Fruit fly (Drosophila melanogaster) whole organism, embryonic: ENCODE results near the gene Rab5.
A peak's percentile ranks its signal among the peaks of the same experiment; 100 is the strongest.

Source experiments
- ATbp ChIP-seq: fragments of 200-800 bp; sonication (Bioruptor generic); optimal IDR thresholded peaks from 2 replicates; lab custom pipeline; 2017; ENCODE audit warnings: missing biosample characterization, mild to moderate bottlenecking, missing genetic modification characterization, missing genetic modification reagents
- Bgb ChIP-seq: fragments of 200-800 bp; sonication (Bioruptor generic); IDR thresholded peaks from 2 replicates; pipeline ENCODE4 v1.3.6; 2022; ENCODE audit warnings: missing biosample characterization, missing genetic modification characterization; ENCODE audit not compliant: partially characterized antibody
- BtbVII ChIP-seq: fragments of 200-800 bp; sonication (Bioruptor generic); optimal IDR thresholded peaks from 3 replicates; lab custom pipeline; 2017; ENCODE audit warnings: missing biosample characterization, mild to moderate bottlenecking, missing genetic modification characterization
- CG12219 ChIP-seq: fragments of 200-800 bp; sonication (Bioruptor generic); optimal IDR thresholded peaks from 3 replicates; lab custom pipeline; 2018; ENCODE audit warnings: missing biosample characterization, mild to moderate bottlenecking, missing genetic modification characterization
- CG12391 ChIP-seq: fragments of 200-800 bp; sonication (Bioruptor generic); optimal IDR thresholded peaks from 3 replicates; lab custom pipeline; 2018; ENCODE audit warnings: missing biosample characterization, mild to moderate bottlenecking, missing genetic modification characterization, moderate library complexity
- CG13123 ChIP-seq: fragments of 200-800 bp; sonication (Bioruptor generic); optimal IDR thresholded peaks from 2 replicates; lab custom pipeline; 2016; ENCODE audit warnings: missing biosample characterization, missing genetic modification characterization
- CG16813 ChIP-seq: fragments of 200-800 bp; sonication (Bioruptor generic); IDR thresholded peaks from 3 replicates; pipeline ENCODE4 v1.3.6; 2022; ENCODE audit warnings: missing biosample characterization, missing genetic modification characterization; ENCODE audit not compliant: partially characterized antibody
- CG17328 ChIP-seq: fragments of 200-800 bp; sonication (Bioruptor generic); IDR thresholded peaks from 2 replicates; pipeline ENCODE4 v1.3.6; 2022; ENCODE audit warnings: missing biosample characterization, missing genetic modification characterization
- CG2120 ChIP-seq: fragments of 200-800 bp; sonication (Bioruptor generic); optimal IDR thresholded peaks from 3 replicates; lab custom pipeline; 2016; ENCODE audit warnings: missing biosample characterization, missing genetic modification characterization
- CG2875 ChIP-seq: fragments of 200-800 bp; sonication (Bioruptor generic); optimal IDR thresholded peaks from 2 replicates; lab custom pipeline; 2017; ENCODE audit warnings: missing biosample characterization, mild to moderate bottlenecking, missing genetic modification characterization, missing genetic modification reagents
- CG33213 ChIP-seq: fragments of 200-800 bp; sonication (Bioruptor generic); optimal IDR thresholded peaks from 3 replicates; lab custom pipeline; 2016; ENCODE audit warnings: missing biosample characterization, missing genetic modification characterization
- CG7372 ChIP-seq: fragments of 200-800 bp; sonication (Bioruptor generic); IDR thresholded peaks from 2 replicates; pipeline ENCODE4 v1.3.6; 2022; ENCODE audit warnings: missing biosample characterization, missing genetic modification characterization
- CG7786 ChIP-seq: fragments of 200-800 bp; sonication (Bioruptor generic); optimal IDR thresholded peaks from 2 replicates; lab custom pipeline; 2016; ENCODE audit warnings: missing biosample characterization, missing genetic modification characterization
- CG8388 ChIP-seq: fragments of 200-800 bp; sonication (Bioruptor generic); optimal IDR thresholded peaks from 2 replicates; lab custom pipeline; 2019; ENCODE audit warnings: missing biosample characterization, mild to moderate bottlenecking, missing genetic modification characterization, moderate library complexity
- CG9817 ChIP-seq: fragments of 200-800 bp; sonication (Bioruptor generic); optimal IDR thresholded peaks from 2 replicates; lab custom pipeline; 2018; ENCODE audit warnings: missing biosample characterization, mild to moderate bottlenecking, missing genetic modification characterization, moderate library complexity
- CoRest ChIP-seq: fragments of 200-800 bp; sonication (Bioruptor generic); optimal IDR thresholded peaks from 3 replicates; lab custom pipeline; 2018; ENCODE audit warnings: missing biosample characterization, mild to moderate bottlenecking, missing genetic modification characterization, moderate library complexity
- Deaf1 ChIP-seq: fragments of 200-800 bp; optimal IDR thresholded peaks from 3 replicates; lab custom pipeline; 2019; ENCODE audit warnings: missing biosample characterization, mild to moderate bottlenecking, missing genetic modification characterization, moderate library complexity
- Dp ChIP-seq: fragments of 200-800 bp; sonication (Bioruptor generic); optimal IDR thresholded peaks from 2 replicates; lab custom pipeline; 2018; ENCODE audit warnings: missing biosample characterization, mild to moderate bottlenecking, missing genetic modification characterization, moderate library complexity
- Drgx ChIP-seq: fragments of 200-800 bp; sonication (Bioruptor generic); IDR thresholded peaks from 2 replicates; pipeline ENCODE4 v1.3.6; 2022; ENCODE audit warnings: missing biosample characterization, missing genetic modification characterization
- Ets97D ChIP-seq: fragments of 200-800 bp; sonication (Bioruptor generic); optimal IDR thresholded peaks from 3 replicates; lab custom pipeline; 2016; ENCODE audit warnings: missing biosample characterization, missing genetic modification characterization
- Fer3 ChIP-seq: fragments of 200-800 bp; sonication (Bioruptor generic); optimal IDR thresholded peaks from 2 replicates; lab custom pipeline; 2018; ENCODE audit warnings: missing biosample characterization, mild to moderate bottlenecking, missing genetic modification characterization, moderate library complexity
- Lhr ChIP-seq: fragments of 200-800 bp; sonication (Bioruptor generic); optimal IDR thresholded peaks from 3 replicates; lab custom pipeline; 2017; ENCODE audit warnings: mild to moderate bottlenecking, missing biosample characterization, missing genetic modification reagents, missing genetic modification characterization
- Lpt ChIP-seq: fragments of >200 bp; optimal IDR thresholded peaks from 2 replicates; lab custom pipeline; 2018; ENCODE audit warnings: missing biosample characterization, missing genetic modification characterization
- MBD-R2 ChIP-seq: fragments of 200-800 bp; sonication (Bioruptor generic); IDR thresholded peaks from 2 replicates; pipeline ENCODE4 v1.3.6; 2022; ENCODE audit warnings: missing biosample characterization, missing genetic modification characterization
- MTF-1 ChIP-seq: fragments of 200-800 bp; sonication (Bioruptor generic); optimal IDR thresholded peaks from 2 replicates; lab custom pipeline; 2018; ENCODE audit warnings: missing biosample characterization, mild to moderate bottlenecking, missing genetic modification characterization, borderline replicate concordance
- Med ChIP-seq: fragments of 200-800 bp; sonication (Bioruptor generic); peaks from one replicate; lab custom pipeline; 2016; ENCODE audit warnings: missing biosample characterization, missing genetic modification characterization, mild to moderate bottlenecking, inconsistent platforms, moderate library complexity
- Meics ChIP-seq: fragments of 200-800 bp; sonication (Bioruptor generic); optimal IDR thresholded peaks from 2 replicates; lab custom pipeline; 2017; ENCODE audit warnings: missing biosample characterization, mild to moderate bottlenecking, missing genetic modification characterization
- Myb ChIP-seq: fragments of 200-800 bp; sonication (Bioruptor generic); optimal IDR thresholded peaks from 2 replicates; lab custom pipeline; 2016; ENCODE audit warnings: missing biosample characterization, missing genetic modification characterization
- Scr ChIP-seq: fragments of 200-800 bp; sonication (Bioruptor generic); IDR thresholded peaks from 2 replicates; pipeline ENCODE4 v1.3.6; 2022; ENCODE audit warnings: missing biosample characterization, missing genetic modification characterization; ENCODE audit not compliant: partially characterized antibody
- Stat92E ChIP-seq, 3 experiments: fragments of >200 bp in 2 of 3; fragments of 200-800 bp in 1 of 3; sonication (Bioruptor generic) in 1 of 3; optimal IDR thresholded peaks; 2 replicates each; lab custom pipeline; 2017 to 2019; ENCODE audit warnings: missing biosample characterization in 3 of 3, missing genetic modification characterization in 3 of 3, mild to moderate bottlenecking in 1 of 3, moderate library complexity in 1 of 3
- aop ChIP-seq: fragments of 200-800 bp; sonication (Bioruptor generic); IDR thresholded peaks from 2 replicates; pipeline ENCODE4 v1.3.6; 2022; ENCODE audit warnings: missing biosample characterization, missing genetic modification characterization
- ap ChIP-seq: fragments of 200-800 bp; sonication (Bioruptor generic); IDR thresholded peaks from 2 replicates; pipeline ENCODE4 v1.3.6; 2022; ENCODE audit warnings: missing biosample characterization, missing genetic modification characterization
- ara ChIP-seq: fragments of 200-800 bp; sonication (Bioruptor generic); IDR thresholded peaks from 2 replicates; pipeline ENCODE4 v1.3.6; 2022; ENCODE audit warnings: missing biosample characterization, missing genetic modification characterization
- dan ChIP-seq: fragments of 200-800 bp; sonication (Bioruptor generic); IDR thresholded peaks from 2 replicates; pipeline ENCODE4 v1.3.6; 2022; ENCODE audit warnings: missing biosample characterization, missing genetic modification characterization
- fd64A ChIP-seq: fragments of 200-800 bp; sonication (Bioruptor generic); optimal IDR thresholded peaks from 3 replicates; lab custom pipeline; 2018; ENCODE audit warnings: missing biosample characterization, mild to moderate bottlenecking, missing genetic modification characterization
- gfzf ChIP-seq: fragments of 200-800 bp; sonication (Bioruptor generic); optimal IDR thresholded peaks from 2 replicates; lab custom pipeline; 2016; ENCODE audit warnings: missing biosample characterization, mild to moderate bottlenecking, missing genetic modification characterization, moderate library complexity
- h ChIP-seq: fragments of >200 bp; optimal IDR thresholded peaks from 2 replicates; lab custom pipeline; 2017
- inv ChIP-seq: fragments of 200-800 bp; sonication (Bioruptor generic); IDR thresholded peaks from 2 replicates; pipeline ENCODE4 v1.3.6; 2022; ENCODE audit warnings: missing biosample characterization, missing genetic modification characterization; ENCODE audit not compliant: partially characterized antibody
- mirr ChIP-seq: fragments of 200-800 bp; sonication (Bioruptor generic); optimal IDR thresholded peaks from 3 replicates; lab custom pipeline; 2018; ENCODE audit warnings: missing biosample characterization, mild to moderate bottlenecking, missing genetic modification characterization
- nau ChIP-seq: fragments of 200-800 bp; sonication (Bioruptor generic); optimal IDR thresholded peaks from 3 replicates; lab custom pipeline; 2017; ENCODE audit warnings: missing biosample characterization, mild to moderate bottlenecking, missing genetic modification characterization, missing genetic modification reagents
- oc ChIP-seq: fragments of 200-800 bp; sonication (Bioruptor generic); optimal IDR thresholded peaks from 2 replicates; lab custom pipeline; 2018; ENCODE audit warnings: missing biosample characterization, mild to moderate bottlenecking, missing genetic modification characterization, moderate library complexity
- org-1 ChIP-seq: fragments of 200-800 bp; sonication (Bioruptor generic); optimal IDR thresholded peaks from 2 replicates; lab custom pipeline; 2017; ENCODE audit warnings: missing biosample characterization, missing genetic modification characterization
- pum ChIP-seq: fragments of 200-800 bp; sonication (Bioruptor generic); optimal IDR thresholded peaks from 2 replicates; lab custom pipeline; 2016; ENCODE audit warnings: missing biosample characterization, missing genetic modification characterization
- row ChIP-seq: fragments of 200-800 bp; sonication (Bioruptor generic); IDR thresholded peaks from 3 replicates; pipeline ENCODE4 v1.3.6; 2022; ENCODE audit warnings: missing biosample characterization, missing genetic modification characterization
- scrt ChIP-seq: fragments of 200-800 bp; sonication (Bioruptor generic); optimal IDR thresholded peaks from 2 replicates; lab custom pipeline; 2018; ENCODE audit warnings: missing biosample characterization, mild to moderate bottlenecking, missing genetic modification characterization, moderate library complexity
- sima ChIP-seq: fragments of 200-800 bp; sonication (Bioruptor generic); optimal IDR thresholded peaks from 2 replicates; lab custom pipeline; 2016; ENCODE audit warnings: missing biosample characterization, missing genetic modification characterization
- tll ChIP-seq, 2 experiments: fragments of 200-800 bp in 1 of 2; fragments of >200 bp in 1 of 2; sonication (Bioruptor generic) in 1 of 2; optimal IDR thresholded peaks; 2 replicates each; lab custom pipeline; 2017 to 2019; ENCODE audit warnings: missing biosample characterization in 2 of 2, missing genetic modification characterization in 2 of 2, mild to moderate bottlenecking in 1 of 2, moderate library complexity in 1 of 2
- trh ChIP-seq: fragments of 200-800 bp; sonication (Bioruptor generic); optimal IDR thresholded peaks from 2 replicates; lab custom pipeline; 2016; ENCODE audit warnings: missing biosample characterization, missing genetic modification characterization
- vvl ChIP-seq: fragments of 200-800 bp; sonication (Bioruptor generic); IDR thresholded peaks from 2 replicates; pipeline ENCODE4 v1.3.6; 2022; ENCODE audit warnings: missing biosample characterization, missing genetic modification characterization
- zen ChIP-seq: fragments of 200-800 bp; sonication (Bioruptor generic); optimal IDR thresholded peaks from 3 replicates; lab custom pipeline; 2018; ENCODE audit warnings: missing biosample characterization, mild to moderate bottlenecking, missing genetic modification characterization, moderate library complexity
- zfh1 ChIP-seq: fragments of 200-800 bp; sonication (Bioruptor generic); IDR thresholded peaks from 3 replicates; pipeline ENCODE4 v1.3.6; 2022; ENCODE audit warnings: missing biosample characterization, missing genetic modification characterization

The Rab5 gene

DNA sequence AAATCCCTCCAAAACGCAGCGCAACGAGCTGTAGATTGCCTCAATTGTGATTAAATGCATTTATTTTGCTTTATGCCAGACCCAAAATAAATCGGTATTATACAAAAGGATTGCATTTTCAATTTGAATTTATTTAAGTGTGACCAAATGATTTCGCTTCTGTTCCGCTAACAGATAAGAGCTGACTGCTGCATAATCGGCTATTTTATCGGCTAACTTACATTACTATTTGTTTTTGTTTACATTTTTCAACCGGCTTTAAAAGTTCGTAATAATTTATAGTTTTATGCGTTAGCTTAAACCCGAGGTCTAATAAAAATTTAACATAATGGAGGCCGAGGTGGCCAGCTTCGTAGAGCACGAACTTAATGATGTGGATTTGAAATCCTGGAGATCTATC lies 17.9 kb upstream of the Rab5 start, which contains the start of gene PIG-Wa (continued):
- TF ChIP-seq CG12219 (no peak), Deaf1 (tag; lab: Kevin White, UChicago) (no peak), CG2120 (GFP tag; lab: Kevin White, UChicago) (no peak), CG9817 (tag; lab: Kevin White, UChicago) (no peak), ATbp (GFP tag; lab: Kevin White, UChicago) (no peak), Drgx (GFP tag; lab: Robert Waterston, UW) (no peak), CG7372 (GFP tag; lab: Robert Waterston, UW) (no peak), gfzf (GFP tag; lab: Kevin White, UChicago) (peak; percentile 71), Meics (GFP tag; lab: Kevin White, UChicago) (no peak), CoRest (peak; percentile 13), ara (GFP tag; lab: Robert Waterston, UW) (no peak), Dp (peak; percentile 91), BtbVII (GFP tag; lab: Kevin White, UChicago) (no peak), sima (GFP tag; lab: Kevin White, UChicago) (no peak), CG33213 (GFP tag; lab: Kevin White, UChicago) (peak; percentile 59), mirr (GFP tag; lab: Kevin White, UChicago) (no peak), zfh1 (GFP tag; lab: Robert Waterston, UW) (0 out of 3 replicates have a peak, but pooled peaks have one; percentile 31), CG12391 (no peak), Lhr (GFP tag; lab: Kevin White, UChicago) (peak; percentile 32), Ets97D (GFP tag; lab: Kevin White, UChicago) (peak; percentile 62), CG7786 (GFP tag; lab: Kevin White, UChicago) (no peak), fd64A (GFP tag; lab: Kevin White, UChicago) (no peak), pum (GFP tag; lab: Kevin White, UChicago) (no peak), Fer3 (tag; lab: Kevin White, UChicago) (no peak), ap (GFP tag; lab: Robert Waterston, UW) (no peak), vvl (GFP tag; lab: Robert Waterston, UW) (peak; percentile 52; the same call in 1 of the 2 replicates), CG17328 (GFP tag; lab: Robert Waterston, UW) (no peak), Myb (GFP tag; lab: Kevin White, UChicago) (peak; percentile 86), h (lab: Kevin White, UChicago) (no peak), Bgb (peak; percentile 56), CG8388 (GFP tag; lab: Kevin White, UChicago) (no peak), aop (GFP tag; lab: Robert Waterston, UW) (no peak), scrt (GFP tag; lab: Kevin White, UChicago) (no peak), Scr (GFP tag; lab: Robert Waterston, UW) (peak; percentile 40; the same call in 1 of the 2 replicates), trh (GFP tag; lab: Kevin White, UChicago) (no peak), tll (GFP tag; optimal IDR thresholded peaks at IDR 0.05; lab: Kevin White, UChicago) (no peak), CG2875 (GFP tag; lab: Kevin White, UChicago) (no peak), Lpt (GFP tag; lab: Kevin White, UChicago) (no peak), dan (GFP tag; lab: Robert Waterston, UW) (no peak), inv (GFP tag; lab: Robert Waterston, UW) (no peak), MBD-R2 (GFP tag; lab: Robert Waterston, UW) (peak; percentile 96), zen (tag; lab: Kevin White, UChicago) (no peak), Stat92E (GFP tag; optimal IDR thresholded peaks at IDR 0.05; lab: Kevin White, UChicago) (no peak), CG16813 (GFP tag; lab: Robert Waterston, UW) (peak; percentile 55; the same call in 2 of the 3 replicates), MTF-1 (GFP tag; lab: Kevin White, UChicago) (no peak), Med (GFP tag; lab: Kevin White, UChicago) (peak; percentile 84), CG13123 (GFP tag; lab: Kevin White, UChicago) (no peak), nau (GFP tag; lab: Kevin White, UChicago) (no peak), org-1 (no peak), row (GFP tag; lab: Robert Waterston, UW) (peak; percentile 39; the same call in 1 of the 3 replicates), oc (tag; lab: Kevin White, UChicago) (no peak)
